Fruit fly (Drosophila melanogaster): ENCODE results near the gene escl.

The escl gene

dm6 chr2L:11990458-11991065, at the start of gene escl:
TSS of gene escl (plus strand) at chr2L:11990927.
- TF ChIP-seq psq (optimal IDR thresholded peaks at IDR 0.05) (no peak), CG8478 (optimal IDR thresholded peaks at IDR 0.05) (no peak), pan (optimal IDR thresholded peaks at IDR 0.05) (no peak), usp (GFP tag; optimal IDR thresholded peaks at IDR 0.05) (no peak)

- TF ChIP-seq CG8478 (optimal IDR thresholded peaks at IDR 0.05) (no peak), EcR (GFP tag; optimal IDR thresholded peaks at IDR 0.05) (no peak), Dll (optimal IDR thresholded peaks at IDR 0.05) (no peak), usp (GFP tag; optimal IDR thresholded peaks at IDR 0.05) (no peak), psq (optimal IDR thresholded peaks at IDR 0.05) (no peak), pan (optimal IDR thresholded peaks at IDR 0.05) (no peak)
Measured at dm6 chr2L:11942265-11942664, 48.5 kb upstream of the escl start.

- no peak for TF ChIP-seq psq (optimal IDR thresholded peaks at IDR 0.05)
- TF ChIP-seq pan (optimal IDR thresholded peaks at IDR 0.05) = no peak
- no peak for TF ChIP-seq usp (GFP tag; optimal IDR thresholded peaks at IDR 0.05)
- no peak for TF ChIP-seq Dll (optimal IDR thresholded peaks at IDR 0.05)
- no peak for TF ChIP-seq CG8478 (optimal IDR thresholded peaks at IDR 0.05)
- no peak for TF ChIP-seq EcR (GFP tag; optimal IDR thresholded peaks at IDR 0.05)
Measured at dm6 chr2L:11942826-11943225, 47.9 kb upstream of the escl start.

- TF ChIP-seq Dll (optimal IDR thresholded peaks at IDR 0.05) = no peak
- TF ChIP-seq EcR (GFP tag; optimal IDR thresholded peaks at IDR 0.05) = no peak
- TF ChIP-seq CG8478 (optimal IDR thresholded peaks at IDR 0.05) = no peak
- no peak for TF ChIP-seq pan (optimal IDR thresholded peaks at IDR 0.05)
- no peak for TF ChIP-seq psq (optimal IDR thresholded peaks at IDR 0.05)
- no peak for TF ChIP-seq usp (GFP tag; optimal IDR thresholded peaks at IDR 0.05)
Measured at dm6 chr2L:11943829-11944228, 46.9 kb upstream of the escl start, which contains the start of gene Crys. TSS of gene Crys (plus strand) at chr2L:11944129.

dm6 chr2L:11947641-11948040, 43.1 kb upstream of the escl start, which contains the start of gene CG16964:
TSS of gene CG16964 (plus strand) at chr2L:11947941.
- TF ChIP-seq psq (optimal IDR thresholded peaks at IDR 0.05) (no peak), usp (GFP tag; optimal IDR thresholded peaks at IDR 0.05) (no peak), EcR (GFP tag; optimal IDR thresholded peaks at IDR 0.05) (no peak), CG8478 (optimal IDR thresholded peaks at IDR 0.05) (no peak), Dll (optimal IDR thresholded peaks at IDR 0.05) (no peak), pan (optimal IDR thresholded peaks at IDR 0.05) (no peak)

- TF ChIP-seq EcR (GFP tag; optimal IDR thresholded peaks at IDR 0.05) (no peak), usp (GFP tag; optimal IDR thresholded peaks at IDR 0.05) (no peak), Dll (optimal IDR thresholded peaks at IDR 0.05) (no peak), psq (optimal IDR thresholded peaks at IDR 0.05) (no peak), pan (optimal IDR thresholded peaks at IDR 0.05) (no peak), CG8478 (optimal IDR thresholded peaks at IDR 0.05) (no peak)
Measured at dm6 chr2L:11948479-11948878, 42.2 kb upstream of the escl start.

- TF ChIP-seq EcR (GFP tag; optimal IDR thresholded peaks at IDR 0.05) (no peak), Dll (optimal IDR thresholded peaks at IDR 0.05) (no peak), pan (optimal IDR thresholded peaks at IDR 0.05) (no peak), CG8478 (optimal IDR thresholded peaks at IDR 0.05) (no peak), usp (GFP tag; optimal IDR thresholded peaks at IDR 0.05) (no peak), psq (optimal IDR thresholded peaks at IDR 0.05) (no peak)
Measured at dm6 chr2L:11949917-11950316, 40.8 kb upstream of the escl start.

- no peak for TF ChIP-seq EcR (GFP tag; optimal IDR thresholded peaks at IDR 0.05)
- TF ChIP-seq CG8478 (optimal IDR thresholded peaks at IDR 0.05) = no peak
- no peak for TF ChIP-seq usp (GFP tag; optimal IDR thresholded peaks at IDR 0.05)
- no peak for TF ChIP-seq pan (optimal IDR thresholded peaks at IDR 0.05)
- no peak for TF ChIP-seq psq (optimal IDR thresholded peaks at IDR 0.05)
- TF ChIP-seq Dll (optimal IDR thresholded peaks at IDR 0.05) = no peak
Measured at dm6 chr2L:11955839-11956238, 34.9 kb upstream of the escl start.

dm6 chr2L:11958729-11959128, 32.0 kb upstream of the escl start:
- no peak for TF ChIP-seq pan (optimal IDR thresholded peaks at IDR 0.05)
- no peak for TF ChIP-seq psq (optimal IDR thresholded peaks at IDR 0.05)
- no peak for TF ChIP-seq EcR (GFP tag; optimal IDR thresholded peaks at IDR 0.05)
- TF ChIP-seq Dll (optimal IDR thresholded peaks at IDR 0.05) = no peak

- no peak for TF ChIP-seq psq (optimal IDR thresholded peaks at IDR 0.05)
- no peak for TF ChIP-seq usp (GFP tag; optimal IDR thresholded peaks at IDR 0.05)
- no peak for TF ChIP-seq CG8478 (optimal IDR thresholded peaks at IDR 0.05)
- no peak for TF ChIP-seq Dll (optimal IDR thresholded peaks at IDR 0.05)
- no peak for TF ChIP-seq pan (optimal IDR thresholded peaks at IDR 0.05)
- no peak for TF ChIP-seq EcR (GFP tag; optimal IDR thresholded peaks at IDR 0.05)
Measured at dm6 chr2L:11960909-11961308, 29.8 kb upstream of the escl start.

- TF ChIP-seq Dll (optimal IDR thresholded peaks at IDR 0.05) (no peak), pan (optimal IDR thresholded peaks at IDR 0.05) (no peak), psq (optimal IDR thresholded peaks at IDR 0.05) (no peak), CG8478 (optimal IDR thresholded peaks at IDR 0.05) (no peak), EcR (GFP tag; optimal IDR thresholded peaks at IDR 0.05) (no peak), usp (GFP tag; optimal IDR thresholded peaks at IDR 0.05) (no peak)
Measured at dm6 chr2L:11963422-11964322, 27.1 kb upstream of the escl start.

All from whole organism.